Worm (Caenorhabditis elegans): ENCODE results near the gene F15H10.8.

DNA sequence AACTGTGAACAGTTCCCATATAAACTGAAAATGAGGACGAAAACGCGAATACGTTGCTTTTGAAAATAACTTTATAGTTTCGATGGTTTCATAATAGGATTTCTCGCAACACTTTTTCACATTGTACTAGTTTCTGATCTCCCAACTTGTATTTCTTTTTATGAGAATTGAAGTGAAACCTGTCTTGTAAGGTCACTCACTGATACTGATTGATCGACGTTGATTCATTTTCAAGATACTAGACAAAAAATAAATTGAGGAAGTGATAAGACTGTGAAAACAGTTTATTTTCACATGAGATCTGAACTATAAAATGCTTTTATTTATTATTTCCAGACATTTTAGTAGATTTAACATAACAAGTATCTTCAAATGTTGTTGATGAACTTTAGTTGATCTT, 15.3 kb downstream of the F15H10.8 start:
- no peak for TF ChIP-seq ama-1 (optimal IDR thresholded peaks at IDR 0.05)
- TF ChIP-seq ama-1 (GFP tag; optimal IDR thresholded peaks at IDR 0.05): no peak
- no peak for TF ChIP-seq dpff-1 (tag; optimal IDR thresholded peaks at IDR 0.05)
- TF ChIP-seq mcd-1 (GFP tag; IDR thresholded peaks at IDR 0.05): no peak

All from whole organism, young adult.